Worm (Caenorhabditis elegans): ENCODE measurements around the gene cfp-1.

The cfp-1 gene

DNA sequence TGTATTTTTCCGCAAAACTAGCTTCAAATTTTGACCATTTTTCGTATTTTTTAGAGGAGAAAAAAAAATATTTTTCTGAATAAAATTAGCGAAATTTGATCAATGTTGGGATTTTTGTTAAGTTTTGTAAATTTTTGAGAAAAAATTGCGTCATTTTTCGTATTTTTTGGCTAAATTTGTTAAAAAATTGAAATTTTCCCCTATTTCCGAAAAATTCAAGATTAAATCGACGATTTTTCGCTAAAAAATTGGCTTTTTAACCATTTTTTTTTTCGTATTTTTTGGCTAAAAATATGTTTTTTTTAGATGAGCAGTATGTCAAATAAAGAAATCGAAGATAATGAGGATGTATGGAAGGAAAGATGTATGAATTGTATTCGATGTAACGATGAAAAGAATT, at the start of gene cfp-1:
TSS of gene cfp-1 (plus strand) at position 301 of the 400 bp plus-strand sequence.
- no peak for TF ChIP-seq unc-62 (GFP tag; optimal IDR thresholded peaks at IDR 0.05)

DNA sequence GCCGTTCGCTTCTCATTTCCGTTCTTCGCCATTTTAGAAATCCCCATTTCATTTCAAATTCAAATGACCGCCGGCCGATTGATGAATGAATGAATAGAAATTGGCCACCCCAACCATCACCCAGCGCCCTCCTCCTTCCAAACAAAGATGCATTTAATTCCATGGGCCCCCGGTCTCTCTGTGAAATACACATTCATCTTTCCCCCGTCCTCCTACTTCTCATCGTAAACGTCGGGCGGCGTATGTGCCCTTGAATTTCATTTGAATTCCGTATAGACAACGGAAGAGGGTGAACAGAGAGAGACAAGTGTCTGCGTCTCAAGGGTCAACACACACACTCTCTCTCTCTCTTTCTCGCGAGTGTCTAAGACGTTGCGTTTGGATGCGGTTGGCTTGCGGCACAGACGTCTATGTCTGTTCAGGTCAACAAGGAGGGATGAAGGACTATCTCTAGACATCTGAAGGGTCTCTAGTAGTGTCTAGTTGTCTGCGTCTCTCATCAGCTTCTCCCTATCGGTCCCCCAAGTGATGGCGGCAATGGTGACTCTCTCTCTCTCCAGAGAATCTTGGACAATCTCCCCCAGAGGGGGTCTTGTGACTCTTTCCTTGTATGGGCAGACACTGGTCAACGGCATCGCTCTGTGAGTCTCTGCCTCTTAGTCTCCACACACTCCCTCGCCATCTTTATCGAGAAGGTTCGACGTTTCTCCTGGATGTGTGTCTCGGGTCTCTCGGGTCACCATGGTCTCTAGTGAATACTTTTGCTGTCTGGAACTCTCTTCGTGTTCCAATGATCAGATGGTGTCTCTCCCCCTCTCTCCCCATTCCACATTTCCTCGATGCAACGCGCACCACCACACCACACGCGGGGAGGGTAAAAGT, 44.4 kb upstream of the cfp-1 start:
- TF ChIP-seq unc-62 (GFP tag; optimal IDR thresholded peaks at IDR 0.05) = no peak

DNA sequence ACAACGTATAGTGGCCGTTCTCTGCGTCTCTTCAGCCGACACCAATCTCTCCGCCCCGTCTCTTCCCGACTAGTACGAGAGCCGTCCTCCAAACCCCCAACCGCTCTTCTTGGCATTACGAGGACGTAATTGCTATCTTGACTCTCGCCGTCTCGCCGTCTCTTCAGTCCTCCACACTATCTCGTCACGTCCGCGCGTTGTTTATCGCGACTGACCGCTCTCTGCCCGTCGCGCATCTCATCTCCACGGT, 43.8 kb upstream of the cfp-1 start:
- TF ChIP-seq unc-62 (GFP tag; optimal IDR thresholded peaks at IDR 0.05) = no peak

DNA sequence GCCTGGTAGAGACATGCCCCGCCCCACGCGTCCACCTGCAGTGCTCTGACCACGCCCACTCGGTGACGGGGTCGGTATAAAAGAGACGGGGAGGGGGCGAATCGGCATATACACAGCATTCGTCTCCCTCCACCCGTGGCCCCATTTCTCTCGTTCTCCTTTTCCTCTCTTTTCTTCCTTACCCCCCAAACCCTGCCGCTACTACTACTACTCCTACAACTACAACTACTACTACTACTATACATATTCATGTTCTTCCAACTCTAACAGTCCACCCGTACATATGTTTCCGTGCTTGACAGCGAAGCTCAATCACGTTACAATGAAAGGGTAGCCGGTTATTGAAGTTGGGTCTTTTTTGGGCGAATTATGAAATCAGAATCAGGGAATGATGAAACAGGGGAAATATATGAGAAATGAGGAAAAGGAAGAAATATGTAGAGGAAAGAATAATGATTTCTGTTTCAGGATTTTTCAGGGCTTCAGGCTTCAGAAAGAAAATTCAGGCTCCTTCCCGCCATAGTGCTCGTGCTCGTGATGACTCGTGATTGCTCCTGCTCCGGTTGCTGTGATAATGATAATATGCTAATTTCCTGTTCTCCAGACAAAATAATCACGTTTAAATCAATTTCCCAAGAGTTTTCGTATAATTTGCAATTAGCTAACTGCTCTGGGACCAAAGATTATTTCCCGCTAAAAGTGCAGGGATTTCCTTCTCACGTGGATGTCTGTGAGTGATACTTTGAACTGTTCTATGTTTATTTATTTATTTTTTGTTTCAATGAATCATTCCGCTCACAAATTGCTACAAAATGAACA, 43.3 kb upstream of the cfp-1 start:
- no peak for TF ChIP-seq unc-62 (GFP tag; optimal IDR thresholded peaks at IDR 0.05)

DNA sequence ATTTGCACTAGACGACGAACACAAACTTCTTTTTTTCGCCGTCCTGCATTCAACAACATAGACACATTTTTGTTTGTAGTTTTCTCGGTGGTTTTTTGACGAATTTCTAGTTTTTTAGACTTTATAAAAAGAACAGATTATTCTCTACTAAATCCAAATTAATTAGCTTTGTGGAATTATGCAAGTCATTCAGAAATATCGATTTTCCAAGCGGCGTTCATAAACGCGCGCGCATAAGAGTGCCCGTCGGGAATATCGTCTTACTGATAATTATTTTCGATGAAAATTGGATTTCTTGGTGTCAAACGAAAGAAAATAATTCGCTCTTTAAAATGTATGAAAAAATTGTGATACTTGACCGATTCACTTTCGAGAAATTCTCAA, 42.7 kb upstream of the cfp-1 start:
- no peak for TF ChIP-seq unc-62 (GFP tag; optimal IDR thresholded peaks at IDR 0.05)

DNA sequence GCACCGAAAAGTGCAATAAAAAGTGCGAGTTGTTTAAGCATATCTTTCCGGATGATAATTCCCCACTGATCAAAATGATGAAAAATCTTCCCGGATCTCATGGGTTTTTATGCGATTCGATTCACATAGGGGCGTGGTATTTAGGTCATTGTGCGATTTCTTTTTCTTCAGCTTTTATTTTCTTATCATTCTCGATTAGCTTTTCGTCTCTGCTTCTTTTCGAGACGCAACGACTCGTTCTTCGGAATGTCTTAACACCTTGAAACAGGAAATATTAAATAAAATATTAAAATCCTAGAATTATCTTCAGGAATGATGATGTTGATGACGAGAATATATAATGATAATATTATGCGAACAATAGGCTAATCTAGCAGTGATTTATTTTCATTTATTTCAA, 33.6 kb upstream of the cfp-1 start, which contains the start of gene Y37A1B.7:
TSS of gene Y37A1B.7 (minus strand) at position 101 of the 400 bp plus-strand sequence.
- no peak for TF ChIP-seq unc-62 (GFP tag; optimal IDR thresholded peaks at IDR 0.05)

DNA sequence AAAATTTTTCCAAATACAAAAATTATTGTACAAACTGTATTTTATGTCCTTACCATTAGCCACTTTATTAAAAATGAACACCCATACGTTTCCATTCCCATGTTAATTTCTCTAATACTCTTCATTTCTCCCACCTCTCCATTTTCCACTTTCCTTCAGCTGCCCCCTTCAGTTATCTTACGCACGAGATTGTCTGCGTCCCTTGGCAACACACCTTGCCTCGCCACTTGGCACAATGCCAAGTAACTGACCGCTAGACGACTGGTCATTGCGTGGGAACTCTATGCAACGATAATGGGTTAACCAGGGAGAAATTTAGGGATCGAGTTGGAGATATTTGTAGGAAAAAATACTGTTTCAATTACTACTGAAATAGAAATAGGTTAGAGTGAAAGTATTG, 30.5 kb upstream of the cfp-1 start:
- TF ChIP-seq unc-62 (GFP tag; optimal IDR thresholded peaks at IDR 0.05) = no peak

DNA sequence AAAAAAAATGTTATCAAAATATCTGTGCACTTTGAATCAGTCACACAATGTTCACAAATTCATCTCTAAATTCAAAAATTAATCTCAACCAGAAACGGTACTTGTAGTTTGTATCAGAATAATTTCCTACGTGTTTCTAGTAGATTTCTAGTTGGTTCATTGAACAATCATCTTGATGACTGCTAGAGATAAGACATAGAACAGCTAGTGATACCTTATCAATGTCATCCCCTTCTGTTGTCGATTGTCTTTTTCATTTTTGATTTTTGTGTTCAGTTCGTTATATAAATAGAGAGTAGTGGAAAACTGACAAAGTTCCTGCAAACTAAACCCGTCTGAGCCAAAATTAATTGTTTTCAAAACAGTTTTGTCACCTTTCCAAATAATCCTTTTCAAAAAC, 26.8 kb upstream of the cfp-1 start:
- TF ChIP-seq unc-62 (GFP tag; optimal IDR thresholded peaks at IDR 0.05) = no peak

DNA sequence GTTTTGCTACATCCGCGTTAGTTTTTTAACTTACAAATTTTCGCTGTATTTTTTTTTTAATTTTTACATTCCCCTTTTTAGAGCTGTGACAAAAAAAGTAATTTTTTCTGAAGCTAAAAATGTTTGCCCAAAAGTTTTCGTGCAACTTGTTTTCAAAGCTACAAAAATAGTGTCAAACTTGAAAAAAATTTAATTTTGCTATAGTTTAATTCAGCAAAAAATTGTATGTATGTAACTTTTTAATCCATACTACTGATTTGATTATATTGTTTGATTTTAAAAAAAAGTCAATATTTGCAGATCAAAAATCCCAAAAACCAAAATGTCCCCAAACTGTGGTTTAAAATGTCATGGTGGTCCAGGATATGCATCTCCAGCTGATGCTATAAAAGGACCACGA, 26.3 kb upstream of the cfp-1 start, which contains the start of gene semo-1:
TSS of gene semo-1 (plus strand) at position 301 of the 400 bp plus-strand sequence.
- no peak for TF ChIP-seq unc-62 (GFP tag; optimal IDR thresholded peaks at IDR 0.05)

DNA sequence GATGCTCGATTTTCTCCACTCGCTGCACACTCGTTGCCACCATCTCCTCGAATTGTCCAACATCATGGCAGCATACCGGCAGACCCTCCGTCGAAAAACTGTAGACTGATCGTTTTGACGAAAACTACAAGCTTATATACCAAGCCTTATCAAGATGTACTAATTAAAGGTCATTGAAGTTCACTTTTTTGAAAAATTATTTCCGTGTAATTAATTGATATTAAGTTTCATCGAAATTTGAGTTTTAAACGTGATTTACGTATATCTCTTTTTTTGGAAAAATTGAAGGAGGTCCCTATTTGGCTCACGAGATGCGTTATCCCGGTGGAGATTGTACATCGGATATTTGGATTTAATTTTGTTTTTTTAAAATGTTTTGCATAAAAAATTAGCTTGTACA, 16.6 kb upstream of the cfp-1 start, which contains the start of gene Y37A1B.4:
TSS of gene Y37A1B.4 (minus strand) at position 101 of the 400 bp plus-strand sequence.
- no peak for TF ChIP-seq unc-62 (GFP tag; optimal IDR thresholded peaks at IDR 0.05)

DNA sequence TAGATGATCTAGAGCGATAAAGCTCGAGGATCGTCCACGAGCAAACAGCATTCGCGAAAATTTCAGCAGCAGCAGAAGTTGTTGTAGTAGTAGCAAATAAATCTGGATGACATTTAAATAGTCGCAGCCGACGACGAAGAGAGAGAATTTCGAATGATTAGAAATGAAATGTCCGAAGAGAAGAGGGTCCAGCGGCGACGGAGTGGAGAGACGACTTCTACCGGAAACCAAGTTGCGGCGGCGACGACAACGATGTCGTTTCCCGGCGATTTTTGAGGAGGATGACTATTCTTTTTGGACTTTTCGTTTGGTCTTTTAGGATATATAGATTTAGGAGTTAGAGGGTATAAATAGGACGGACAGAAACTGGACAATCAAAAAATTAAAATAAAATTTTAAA, 10.8 kb upstream of the cfp-1 start:
- no peak for TF ChIP-seq unc-62 (GFP tag; optimal IDR thresholded peaks at IDR 0.05)

DNA sequence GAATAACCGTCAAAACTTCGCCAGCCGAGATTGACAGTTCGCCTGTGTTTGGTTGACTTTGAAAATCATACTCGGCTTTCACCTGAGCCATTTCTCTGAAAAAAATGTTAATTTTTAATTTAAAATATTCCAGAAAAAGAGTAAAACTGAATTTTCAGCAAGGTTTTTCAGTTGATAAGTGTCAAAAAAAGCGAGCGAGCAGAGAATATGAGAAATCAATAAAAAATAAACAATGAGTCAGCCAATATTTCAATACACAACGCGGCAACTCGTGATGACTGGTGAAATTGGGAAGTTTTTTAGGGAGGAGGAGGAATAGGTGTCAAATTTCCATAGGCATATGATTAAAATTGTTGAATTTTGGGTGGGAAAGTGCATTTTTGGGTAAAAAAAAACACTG, 7.5 kb upstream of the cfp-1 start, which contains the start of gene lst-4:
TSS of gene lst-4 (minus strand) at position 101 of the 400 bp plus-strand sequence.
- TF ChIP-seq unc-62 (GFP tag; optimal IDR thresholded peaks at IDR 0.05) = no peak

DNA sequence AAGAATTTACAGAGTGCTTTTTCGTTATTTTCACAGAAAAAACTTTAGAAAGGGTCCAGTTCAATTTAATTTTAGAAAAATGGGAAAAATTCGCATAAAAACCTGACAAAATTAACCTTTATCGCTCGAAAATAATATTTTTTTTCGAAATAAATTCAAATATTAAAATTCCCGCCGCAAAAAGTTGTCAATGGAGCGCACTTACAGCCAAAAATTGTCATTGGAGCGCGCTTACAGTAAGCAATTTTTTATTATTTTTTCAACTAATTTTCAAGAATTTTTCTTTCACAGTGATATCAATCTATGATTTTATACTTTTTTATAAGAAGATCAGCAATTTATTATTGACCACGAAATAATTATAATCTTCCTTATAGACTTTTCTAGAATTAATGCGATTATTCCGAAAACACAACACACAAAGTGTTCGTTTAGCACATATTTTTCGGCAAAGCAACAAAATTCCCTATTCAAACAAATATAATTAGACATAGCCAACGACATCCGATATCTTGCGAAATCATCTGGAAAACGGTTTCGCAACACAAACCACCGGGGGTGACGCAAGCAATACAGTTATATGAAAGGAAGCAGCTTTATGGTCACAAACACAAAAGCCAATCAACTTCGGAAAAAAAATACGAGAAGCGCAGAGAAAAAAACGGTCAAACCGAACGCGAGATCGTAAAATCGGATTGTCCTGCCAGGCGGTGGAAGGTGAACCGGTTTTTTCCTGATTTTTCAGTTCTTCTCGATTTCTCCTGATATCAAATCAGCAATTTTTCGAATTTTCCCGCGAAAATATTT, 6.8 kb upstream of the cfp-1 start:
- no peak for TF ChIP-seq unc-62 (GFP tag; optimal IDR thresholded peaks at IDR 0.05)

DNA sequence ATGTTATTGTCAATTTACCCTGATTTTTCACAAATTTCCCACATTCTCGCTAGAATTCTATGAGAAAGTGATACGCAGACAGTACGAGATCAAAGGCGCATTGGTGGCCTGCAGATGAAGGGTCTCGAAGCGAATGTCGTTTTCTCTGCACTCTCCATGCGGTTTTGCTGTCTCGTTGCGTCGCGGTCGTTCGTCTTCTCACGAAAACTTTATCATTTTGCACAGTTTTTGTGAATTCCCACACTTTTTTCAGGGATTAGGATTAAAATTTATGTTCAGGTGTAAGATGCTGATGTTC, 6.3 kb upstream of the cfp-1 start:
- TF ChIP-seq unc-62 (GFP tag; optimal IDR thresholded peaks at IDR 0.05) = no peak

DNA sequence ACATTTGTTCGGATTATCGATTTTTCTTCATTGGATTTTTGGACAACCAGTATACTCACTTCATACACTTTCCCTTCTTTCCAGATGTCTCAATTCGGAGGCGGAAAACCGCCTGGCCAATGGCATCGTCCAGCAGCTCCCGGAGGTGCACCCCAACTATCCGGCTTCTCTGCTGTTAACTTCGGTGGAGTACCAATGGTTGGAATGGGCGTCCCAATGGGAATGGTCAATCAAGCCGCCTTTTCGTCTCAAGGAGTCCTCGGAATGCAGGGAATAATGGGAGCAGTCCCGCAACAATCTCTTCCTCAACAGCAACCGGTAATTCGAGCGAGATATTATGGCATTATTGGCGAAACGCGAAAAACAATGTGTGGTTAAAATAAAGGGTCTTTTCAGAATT, 5.8 kb upstream of the cfp-1 start, which contains the start of gene ccar-1:
TSS of gene ccar-1 (plus strand) at position 83 of the 400 bp plus-strand sequence.
- TF ChIP-seq unc-62 (GFP tag; optimal IDR thresholded peaks at IDR 0.05) = no peak

DNA sequence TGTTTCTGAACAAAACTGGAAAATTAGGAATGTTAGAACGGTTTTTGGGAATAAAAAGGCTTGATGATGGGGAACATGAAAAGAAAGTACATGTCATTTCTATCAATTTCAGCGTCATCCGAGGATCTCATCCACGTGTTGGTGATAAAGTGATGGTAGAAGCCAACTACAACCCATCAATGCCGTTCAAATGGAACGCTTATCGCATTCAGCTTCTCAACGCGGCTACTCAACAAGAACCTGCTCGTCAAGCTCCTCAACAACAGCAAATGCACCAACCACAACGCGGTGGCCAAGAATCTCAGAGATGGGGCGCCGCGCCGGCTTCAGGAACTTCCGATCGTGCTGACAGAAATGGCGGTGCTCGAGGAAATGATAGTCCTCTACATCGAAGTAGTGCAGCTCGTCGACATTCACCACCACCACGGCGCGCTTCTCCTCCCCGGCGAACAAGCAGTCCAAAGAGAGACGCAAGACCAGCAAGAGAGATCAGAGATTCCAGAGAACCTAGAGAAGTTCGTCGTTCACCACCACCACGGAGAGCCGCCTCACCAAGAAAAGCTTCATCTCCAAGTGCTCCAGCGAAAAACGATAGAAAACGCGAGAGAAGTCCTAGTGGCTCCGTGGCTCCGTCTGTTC, 5.1 kb upstream of the cfp-1 start:
- no peak for TF ChIP-seq unc-62 (GFP tag; optimal IDR thresholded peaks at IDR 0.05)
